Fruit fly (Drosophila melanogaster) whole organism, embryonic: Measurements from ENCODE around the gene CG43402.

ENCODE experiments used
- ATbp ChIP-seq: fragments of 200-800 bp; sonication (Bioruptor generic); optimal IDR thresholded peaks from 2 replicates; lab custom pipeline; 2017; ENCODE audit warnings: missing biosample characterization, mild to moderate bottlenecking, missing genetic modification characterization, missing genetic modification reagents
- Asciz ChIP-seq: fragments of 200-800 bp; sonication (Bioruptor generic); optimal IDR thresholded peaks from 2 replicates; lab custom pipeline; 2017; ENCODE audit warnings: missing biosample characterization, mild to moderate bottlenecking, missing genetic modification characterization, missing genetic modification reagents
- C15 ChIP-seq: fragments of 200-800 bp; sonication (Bioruptor generic); IDR thresholded peaks from 3 replicates; pipeline ENCODE4 v1.3.6; 2022; ENCODE audit warnings: missing biosample characterization, missing genetic modification characterization
- CG10209 ChIP-seq: fragments of 200-800 bp; sonication (Bioruptor generic); optimal IDR thresholded peaks from 3 replicates; lab custom pipeline; 2017; ENCODE audit warnings: missing biosample characterization, mild to moderate bottlenecking, missing genetic modification characterization, missing genetic modification reagents
- CG11456 ChIP-seq: fragments of 200-800 bp; sonication (Bioruptor generic); IDR thresholded peaks from 3 replicates; pipeline ENCODE4 v1.3.6; 2022; ENCODE audit warnings: missing biosample characterization, missing genetic modification characterization
- CG11696 ChIP-seq: fragments of 200-800 bp; sonication (Bioruptor generic); IDR thresholded peaks from 2 replicates; pipeline ENCODE4 v1.3.6; 2022; ENCODE audit warnings: missing biosample characterization, missing genetic modification characterization
- CG14667 ChIP-seq: fragments of 200-800 bp; sonication (Bioruptor generic); IDR thresholded peaks from 2 replicates; pipeline ENCODE4 v1.3.6; 2022; ENCODE audit warnings: missing biosample characterization, missing genetic modification characterization
- CG15073 ChIP-seq: fragments of 200-800 bp; sonication (Bioruptor generic); optimal IDR thresholded peaks from 2 replicates; lab custom pipeline; 2016; ENCODE audit warnings: missing biosample characterization, missing genetic modification characterization
- CG15269 ChIP-seq: fragments of 200-800 bp; sonication (Bioruptor generic); optimal IDR thresholded peaks from 2 replicates; lab custom pipeline; 2018; ENCODE audit warnings: missing biosample characterization, mild to moderate bottlenecking, missing genetic modification characterization, moderate library complexity
- CG1603 ChIP-seq: fragments of 200-800 bp; sonication (Bioruptor generic); optimal IDR thresholded peaks from 2 replicates; lab custom pipeline; 2019; ENCODE audit warnings: missing biosample characterization, mild to moderate bottlenecking, missing genetic modification characterization, moderate library complexity
- CG17612 ChIP-seq: fragments of 200-800 bp; sonication (Bioruptor generic); IDR thresholded peaks from 2 replicates; pipeline ENCODE4 v1.3.6; 2022; ENCODE audit warnings: missing biosample characterization, missing genetic modification characterization
- CG17829 ChIP-seq: fragments of 200-800 bp; optimal IDR thresholded peaks from 2 replicates; lab custom pipeline; 2019; ENCODE audit warnings: missing biosample characterization, mild to moderate bottlenecking, missing genetic modification characterization, moderate library complexity
- CG18619 ChIP-seq: fragments of 200-800 bp; sonication (Bioruptor generic); optimal IDR thresholded peaks from 3 replicates; lab custom pipeline; 2017; ENCODE audit warnings: missing biosample characterization, mild to moderate bottlenecking, missing genetic modification characterization
- CG2116 ChIP-seq: fragments of 200-800 bp; sonication (Bioruptor generic); optimal IDR thresholded peaks from 3 replicates; lab custom pipeline; 2018; ENCODE audit warnings: missing biosample characterization, mild to moderate bottlenecking, missing genetic modification characterization
- CG2678 ChIP-seq: fragments of 200-800 bp; sonication (Bioruptor generic); optimal IDR thresholded peaks from 3 replicates; lab custom pipeline; 2019; ENCODE audit warnings: missing biosample characterization, mild to moderate bottlenecking, missing genetic modification characterization, moderate library complexity
- CG30403 ChIP-seq: fragments of 200-800 bp; sonication (Bioruptor generic); optimal IDR thresholded peaks from 3 replicates; lab custom pipeline; 2016; ENCODE audit warnings: missing biosample characterization, missing genetic modification characterization
- CG3163 ChIP-seq: fragments of 200-800 bp; sonication (Bioruptor generic); optimal IDR thresholded peaks from 3 replicates; lab custom pipeline; 2016; ENCODE audit warnings: missing biosample characterization, missing genetic modification characterization
- CG33557 ChIP-seq: fragments of 200-800 bp; sonication (Bioruptor generic); optimal IDR thresholded peaks from 2 replicates; lab custom pipeline; 2019; ENCODE audit warnings: missing biosample characterization, mild to moderate bottlenecking, missing genetic modification characterization, moderate library complexity
- CG42726 ChIP-seq: fragments of 200-800 bp; sonication (Bioruptor generic); IDR thresholded peaks from 2 replicates; pipeline ENCODE4 v1.3.6; 2022; ENCODE audit warnings: missing biosample characterization, missing genetic modification characterization; ENCODE audit not compliant: partially characterized antibody
- CG5180 ChIP-seq: fragments of 200-800 bp; sonication (Bioruptor generic); optimal IDR thresholded peaks from 3 replicates; lab custom pipeline; 2017; ENCODE audit warnings: missing biosample characterization, missing genetic modification characterization, mild to moderate bottlenecking, moderate library complexity, missing genetic modification reagents
- CG5245 ChIP-seq: fragments of 200-800 bp; sonication (Bioruptor generic); optimal IDR thresholded peaks from 3 replicates; lab custom pipeline; 2016; ENCODE audit warnings: missing biosample characterization, missing genetic modification characterization
- CG9215 ChIP-seq: fragments of 200-800 bp; sonication (Bioruptor generic); IDR thresholded peaks from 2 replicates; pipeline ENCODE4 v1.3.6; 2022; ENCODE audit warnings: missing biosample characterization, missing genetic modification characterization
- CTCF ChIP-seq: fragments of 200-800 bp; sonication (Bioruptor generic); optimal IDR thresholded peaks from 2 replicates; lab custom pipeline; 2017; ENCODE audit warnings: missing biosample characterization, mild to moderate bottlenecking, missing genetic modification characterization, moderate library complexity
- D ChIP-seq, 2 experiments: fragments of 200-800 bp in 1 of 2; fragments of >200 bp in 1 of 2; sonication (Bioruptor generic) in 1 of 2; optimal IDR thresholded peaks; 2 replicates in 1 of 2; 3 replicates in 1 of 2; lab custom pipeline; 2017; ENCODE audit warnings: mild to moderate bottlenecking in 1 of 2, missing biosample characterization in 1 of 2, missing genetic modification characterization in 1 of 2, missing genetic modification reagents in 1 of 2
- Dip3 ChIP-seq: fragments of 200-800 bp; sonication (Bioruptor generic); optimal IDR thresholded peaks from 3 replicates; lab custom pipeline; 2016; ENCODE audit warnings: missing biosample characterization, missing genetic modification characterization
- Gsc ChIP-seq: fragments of 200-800 bp; sonication (Bioruptor generic); IDR thresholded peaks from 2 replicates; pipeline ENCODE4 v1.3.6; 2022; ENCODE audit warnings: missing biosample characterization, missing genetic modification characterization
- HLH54F ChIP-seq: fragments of 200-800 bp; sonication (Bioruptor generic); optimal IDR thresholded peaks from 3 replicates; lab custom pipeline; 2016; ENCODE audit warnings: missing biosample characterization, missing genetic modification characterization
- HLHmδ ChIP-seq: fragments of 200-800 bp; sonication (Bioruptor generic); optimal IDR thresholded peaks from 2 replicates; lab custom pipeline; 2018; ENCODE audit warnings: missing biosample characterization, mild to moderate bottlenecking, missing genetic modification characterization, moderate library complexity
- HmgD ChIP-seq: fragments of 200-800 bp; sonication (Bioruptor generic); optimal IDR thresholded peaks from 3 replicates; lab custom pipeline; 2016; ENCODE audit warnings: missing biosample characterization, missing genetic modification characterization
- Hmr ChIP-seq: fragments of 200-800 bp; sonication (Bioruptor generic); optimal IDR thresholded peaks from 3 replicates; lab custom pipeline; 2017; ENCODE audit warnings: mild to moderate bottlenecking, missing biosample characterization, missing genetic modification reagents, missing genetic modification characterization
- Hr3 ChIP-seq: fragments of 200-800 bp; sonication (Bioruptor generic); optimal IDR thresholded peaks from 3 replicates; lab custom pipeline; 2016; ENCODE audit warnings: missing biosample characterization, missing genetic modification characterization
- Oaz ChIP-seq: fragments of 200-800 bp; sonication (Bioruptor generic); IDR thresholded peaks from 2 replicates; pipeline ENCODE4 v1.3.6; 2022; ENCODE audit warnings: missing biosample characterization, missing genetic modification characterization
- Opbp ChIP-seq: fragments of 200-800 bp; sonication (Bioruptor generic); IDR thresholded peaks from 3 replicates; pipeline ENCODE4 v1.3.6; 2022; ENCODE audit warnings: missing biosample characterization, missing genetic modification characterization; ENCODE audit not compliant: partially characterized antibody
- Six4 ChIP-seq: fragments of 200-800 bp; sonication (Bioruptor generic); optimal IDR thresholded peaks from 2 replicates; lab custom pipeline; 2016; ENCODE audit warnings: missing biosample characterization, missing genetic modification characterization
- Trl ChIP-seq, 3 experiments: fragments of >200 bp in 2 of 3; fragments of 200-800 bp in 1 of 3; sonication (Bioruptor generic) in 1 of 3; optimal IDR thresholded peaks; 2 replicates in 1 of 3; 3 replicates in 2 of 3; lab custom pipeline; 2016 to 2017; ENCODE audit warnings: missing biosample characterization in 1 of 3, missing genetic modification characterization in 1 of 3
- amos ChIP-seq: fragments of 200-800 bp; sonication (Bioruptor generic); IDR thresholded peaks from 2 replicates; pipeline ENCODE4 v1.3.6; 2022; ENCODE audit warnings: missing biosample characterization, missing genetic modification characterization; ENCODE audit not compliant: partially characterized antibody
- br ChIP-seq: fragments of >200 bp; optimal IDR thresholded peaks from 2 replicates; lab custom pipeline; 2017
- dan ChIP-seq: fragments of 200-800 bp; sonication (Bioruptor generic); IDR thresholded peaks from 2 replicates; pipeline ENCODE4 v1.3.6; 2022; ENCODE audit warnings: missing biosample characterization, missing genetic modification characterization
- dmrt11E ChIP-seq: fragments of 200-800 bp; sonication (Bioruptor generic); optimal IDR thresholded peaks from 3 replicates; lab custom pipeline; 2018; ENCODE audit warnings: missing biosample characterization, mild to moderate bottlenecking, missing genetic modification characterization, moderate library complexity
- en ChIP-seq: fragments of 200-800 bp; sonication (Bioruptor generic); optimal IDR thresholded peaks from 2 replicates; lab custom pipeline; 2016; ENCODE audit warnings: missing biosample characterization, missing genetic modification characterization
- grn ChIP-seq: fragments of 200-800 bp; sonication (Bioruptor generic); optimal IDR thresholded peaks from 3 replicates; lab custom pipeline; 2017; ENCODE audit warnings: missing biosample characterization, missing genetic modification characterization
- hkb ChIP-seq, 2 experiments: fragments of 200-800 bp in 1 of 2; fragments of >200 bp in 1 of 2; sonication (Bioruptor generic) in 1 of 2; IDR thresholded peaks in 1 of 2; optimal IDR thresholded peaks in 1 of 2; 2 replicates each; pipeline versions ENCODE4 v1.3.6 to Lab custom; 2017 to 2022; ENCODE audit warnings: missing biosample characterization in 1 of 2, missing genetic modification characterization in 1 of 2
- knrl ChIP-seq: fragments of 200-800 bp; sonication (Bioruptor generic); IDR thresholded peaks from 3 replicates; pipeline ENCODE4 v1.3.6; 2022; ENCODE audit warnings: missing biosample characterization, missing genetic modification characterization; ENCODE audit not compliant: partially characterized antibody
- lbe ChIP-seq: fragments of 200-800 bp; sonication (Bioruptor generic); optimal IDR thresholded peaks from 2 replicates; lab custom pipeline; 2016; ENCODE audit warnings: missing biosample characterization, mild to moderate bottlenecking, missing genetic modification characterization
- nmo ChIP-seq: fragments of 200-800 bp; sonication (Bioruptor generic); optimal IDR thresholded peaks from 2 replicates; lab custom pipeline; 2018; ENCODE audit warnings: missing biosample characterization, mild to moderate bottlenecking, missing genetic modification characterization, moderate library complexity
- odd ChIP-seq: fragments of 200-800 bp; sonication (Bioruptor generic); optimal IDR thresholded peaks from 2 replicates; lab custom pipeline; 2017; ENCODE audit warnings: missing biosample characterization, mild to moderate bottlenecking, missing genetic modification characterization
- ro ChIP-seq: fragments of 200-800 bp; sonication (Bioruptor generic); IDR thresholded peaks from 2 replicates; pipeline ENCODE4 v1.3.6; 2022; ENCODE audit warnings: missing biosample characterization, missing genetic modification characterization
- sisA ChIP-seq: fragments of 200-800 bp; sonication (Bioruptor generic); IDR thresholded peaks from 2 replicates; pipeline ENCODE4 v1.3.6; 2022; ENCODE audit warnings: missing biosample characterization, missing genetic modification characterization
- so ChIP-seq: fragments of 200-800 bp; sonication (Bioruptor generic); IDR thresholded peaks from 3 replicates; pipeline ENCODE4 v1.3.6; 2022; ENCODE audit warnings: missing biosample characterization, missing genetic modification characterization
- stc ChIP-seq: fragments of 200-800 bp; sonication (Bioruptor generic); IDR thresholded peaks from 2 replicates; pipeline ENCODE4 v1.3.6; 2022; ENCODE audit warnings: missing biosample characterization, missing genetic modification characterization
- zfh2 ChIP-seq: fragments of 200-800 bp; sonication (Bioruptor generic); optimal IDR thresholded peaks from 2 replicates; lab custom pipeline; 2016; ENCODE audit warnings: missing biosample characterization, missing genetic modification characterization

The CG43402 gene

DNA sequence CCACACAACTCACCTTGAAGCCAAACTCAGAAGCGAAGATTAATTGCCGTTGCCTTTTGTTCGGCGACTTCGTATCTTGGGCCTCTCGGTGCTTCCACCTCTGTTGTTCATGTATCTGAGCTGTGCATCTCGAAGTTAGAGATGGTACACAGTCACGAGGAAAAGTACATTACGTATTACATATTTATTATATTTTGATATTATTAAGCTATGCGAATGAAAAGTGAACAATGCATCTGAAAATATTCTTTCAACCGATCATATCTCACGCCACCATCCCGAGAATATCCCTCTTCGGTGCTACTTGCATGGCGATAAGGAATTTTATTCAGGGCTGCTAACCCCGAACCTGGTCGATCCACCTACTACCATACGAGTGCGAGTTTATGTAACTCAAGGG lies 2.6 kb downstream of the CG43402 start (continued):
- no peak for TF ChIP-seq CG17612 (GFP tag; lab: Robert Waterston, UW)
- peak; percentile 45 for TF ChIP-seq CG1603 (tag; lab: Kevin White, UChicago)
- TF ChIP-seq Hr3 (GFP tag; lab: Kevin White, UChicago): no peak
- TF ChIP-seq Dip3 (GFP tag; lab: Kevin White, UChicago): no peak
- peak; percentile 20 for TF ChIP-seq CG30403 (GFP tag; lab: Kevin White, UChicago)
- TF ChIP-seq br (lab: Kevin White, UChicago): no peak
- TF ChIP-seq Oaz (GFP tag; lab: Robert Waterston, UW): no peak
- no peak for TF ChIP-seq CG18619 (GFP tag; lab: Kevin White, UChicago)
- TF ChIP-seq zfh2 (GFP tag; lab: Kevin White, UChicago): no peak
- no peak for TF ChIP-seq CG9215 (GFP tag; lab: Robert Waterston, UW)
- peak; percentile 42 for TF ChIP-seq CG2678 (tag; lab: Kevin White, UChicago)
- TF ChIP-seq amos (GFP tag; lab: Robert Waterston, UW): peak; percentile 31; the same call in 1 of the 2 replicates
- no peak for TF ChIP-seq dan (GFP tag; lab: Robert Waterston, UW)
- TF ChIP-seq so (GFP tag; lab: Robert Waterston, UW): no peak
- no peak for TF ChIP-seq CG2116 (GFP tag; lab: Kevin White, UChicago)
- 0 out of 3 replicates have a peak, but pooled peaks have one; percentile 24 for TF ChIP-seq knrl (GFP tag; lab: Robert Waterston, UW)
- TF ChIP-seq Asciz (GFP tag; lab: Kevin White, UChicago): peak; percentile 15
- TF ChIP-seq odd (GFP tag; lab: Kevin White, UChicago): no peak
- no peak for TF ChIP-seq en (GFP tag; lab: Kevin White, UChicago)
- no peak for TF ChIP-seq sisA (GFP tag; lab: Robert Waterston, UW)
- no peak for TF ChIP-seq CG14667 (GFP tag; lab: Robert Waterston, UW)
- TF ChIP-seq CG15269: no peak
- no peak for TF ChIP-seq HLHmδ (GFP tag; lab: Kevin White, UChicago)
- TF ChIP-seq CG11456 (GFP tag; lab: Robert Waterston, UW): no peak
- no peak for TF ChIP-seq D (optimal IDR thresholded peaks at IDR 0.05; lab: Kevin White, UChicago)
- TF ChIP-seq D (GFP tag; optimal IDR thresholded peaks at IDR 0.05; lab: Kevin White, UChicago): peak; percentile 20
- TF ChIP-seq HLH54F: no peak
- TF ChIP-seq CG42726 (GFP tag; lab: Robert Waterston, UW): no peak
- TF ChIP-seq CG5180: peak; percentile 13
- no peak for TF ChIP-seq CG11696 (GFP tag; lab: Robert Waterston, UW)
- no peak for TF ChIP-seq HmgD (GFP tag; lab: Kevin White, UChicago)
- TF ChIP-seq dmrt11E: peak; percentile 61
- TF ChIP-seq hkb (optimal IDR thresholded peaks at IDR 0.05; lab: Kevin White, UChicago): no peak
- TF ChIP-seq hkb (GFP tag; IDR thresholded peaks at IDR 0.05; lab: Robert Waterston, UW): peak; percentile 51
- TF ChIP-seq ATbp (GFP tag; lab: Kevin White, UChicago): no peak
- no peak for TF ChIP-seq CG3163 (GFP tag; lab: Kevin White, UChicago)
- TF ChIP-seq CG5245 (GFP tag; lab: Kevin White, UChicago): no peak
- no peak for TF ChIP-seq CTCF (GFP tag; lab: Kevin White, UChicago)
- no peak for TF ChIP-seq Trl (optimal IDR thresholded peaks at IDR 0.05; lab: Kevin White, UChicago)
- TF ChIP-seq Trl (GFP tag; optimal IDR thresholded peaks at IDR 0.05; lab: Kevin White, UChicago): no peak
- peak; percentile 46 for TF ChIP-seq CG33557 (GFP tag; lab: Kevin White, UChicago)
- peak; percentile 7 for TF ChIP-seq Six4 (GFP tag; lab: Kevin White, UChicago)
- TF ChIP-seq ro: no peak
- TF ChIP-seq grn (GFP tag; lab: Kevin White, UChicago): peak; percentile 44
- peak; percentile 87 for TF ChIP-seq lbe (GFP tag; lab: Kevin White, UChicago)
- TF ChIP-seq CG15073: no peak
- no peak for TF ChIP-seq CG10209
- TF ChIP-seq nmo: peak; percentile 26
- no peak for TF ChIP-seq stc (GFP tag; lab: Robert Waterston, UW)
- no peak for TF ChIP-seq Gsc (GFP tag; lab: Robert Waterston, UW)
- no peak for TF ChIP-seq Opbp (GFP tag; lab: Robert Waterston, UW)
- TF ChIP-seq C15 (GFP tag; lab: Robert Waterston, UW): no peak
- no peak for TF ChIP-seq Hmr (GFP tag; lab: Kevin White, UChicago)
- TF ChIP-seq CG17829: peak; percentile 60
